Fruit fly (Drosophila melanogaster) whole organism, embryonic: ENCODE data around the gene fusl.
A peak's percentile ranks its signal among the peaks of the same experiment; 100 is the strongest.

Experiments used
- Adf1 ChIP-seq: fragments of 200-800 bp; sonication (Bioruptor generic); IDR thresholded peaks from 2 replicates; pipeline ENCODE4 v1.3.6; 2022; ENCODE audit warnings: missing biosample characterization, missing genetic modification characterization
- Bdp1 ChIP-seq: fragments of 200-800 bp; sonication (Bioruptor generic); optimal IDR thresholded peaks from 3 replicates; lab custom pipeline; 2016; ENCODE audit warnings: missing biosample characterization, missing genetic modification characterization
- C15 ChIP-seq: fragments of 200-800 bp; sonication (Bioruptor generic); IDR thresholded peaks from 3 replicates; pipeline ENCODE4 v1.3.6; 2022; ENCODE audit warnings: missing biosample characterization, missing genetic modification characterization
- CG11560 ChIP-seq: fragments of 200-800 bp; sonication (Bioruptor generic); IDR thresholded peaks from 3 replicates; pipeline ENCODE4 v1.3.6; 2022; ENCODE audit warnings: missing biosample characterization, missing genetic modification characterization
- CG1233 ChIP-seq: fragments of 200-800 bp; sonication (Bioruptor generic); optimal IDR thresholded peaks from 4 replicates; lab custom pipeline; 2018; ENCODE audit warnings: missing biosample characterization, mild to moderate bottlenecking, missing genetic modification characterization
- CG13424 ChIP-seq: fragments of 200-800 bp; sonication (Bioruptor generic); optimal IDR thresholded peaks from 2 replicates; lab custom pipeline; 2019; ENCODE audit warnings: missing biosample characterization, mild to moderate bottlenecking, missing genetic modification characterization, moderate library complexity
- CG15601 ChIP-seq: fragments of 200-800 bp; sonication (Bioruptor generic); optimal IDR thresholded peaks from 3 replicates; lab custom pipeline; 2019; ENCODE audit warnings: missing biosample characterization, mild to moderate bottlenecking, missing genetic modification characterization, moderate library complexity
- CG18619 ChIP-seq: fragments of 200-800 bp; sonication (Bioruptor generic); optimal IDR thresholded peaks from 3 replicates; lab custom pipeline; 2017; ENCODE audit warnings: missing biosample characterization, mild to moderate bottlenecking, missing genetic modification characterization
- CG2129 ChIP-seq: fragments of 200-800 bp; sonication (Bioruptor generic); IDR thresholded peaks from 2 replicates; pipeline ENCODE4 v1.3.6; 2022; ENCODE audit warnings: missing biosample characterization, missing genetic modification characterization; ENCODE audit not compliant: partially characterized antibody
- CG3726 ChIP-seq: fragments of 200-800 bp; sonication (Bioruptor generic); IDR thresholded peaks from 3 replicates; pipeline ENCODE4, ENCODE4 v1.3.6; 2022; ENCODE audit warnings: missing biosample characterization, missing genetic modification characterization
- CG3847 ChIP-seq: fragments of 200-800 bp; sonication (Bioruptor generic); IDR thresholded peaks from 2 replicates; pipeline ENCODE4 v1.3.6; 2022; ENCODE audit warnings: missing biosample characterization, missing genetic modification characterization
- CG42726 ChIP-seq: fragments of 200-800 bp; sonication (Bioruptor generic); IDR thresholded peaks from 2 replicates; pipeline ENCODE4 v1.3.6; 2022; ENCODE audit warnings: missing biosample characterization, missing genetic modification characterization; ENCODE audit not compliant: partially characterized antibody
- CG4404 ChIP-seq: fragments of 200-800 bp; sonication (Bioruptor generic); IDR thresholded peaks from 2 replicates; pipeline ENCODE4 v1.3.6; 2022; ENCODE audit warnings: missing biosample characterization, missing genetic modification characterization
- CG5245 ChIP-seq: fragments of 200-800 bp; sonication (Bioruptor generic); optimal IDR thresholded peaks from 3 replicates; lab custom pipeline; 2016; ENCODE audit warnings: missing biosample characterization, missing genetic modification characterization
- CG6683 ChIP-seq: fragments of 200-800 bp; sonication (Bioruptor generic); optimal IDR thresholded peaks from 2 replicates; lab custom pipeline; 2017; ENCODE audit warnings: missing biosample characterization, mild to moderate bottlenecking, missing genetic modification characterization, missing genetic modification reagents
- CG6791 ChIP-seq: fragments of 200-800 bp; sonication (Bioruptor generic); IDR thresholded peaks from 3 replicates; pipeline ENCODE4 v1.3.6; 2022; ENCODE audit warnings: missing biosample characterization, missing genetic modification characterization; ENCODE audit not compliant: partially characterized antibody
- CG7556 ChIP-seq: fragments of 200-800 bp; sonication (Bioruptor generic); optimal IDR thresholded peaks from 2 replicates; lab custom pipeline; 2017; ENCODE audit warnings: missing biosample characterization, mild to moderate bottlenecking, missing genetic modification characterization
- CG7928 ChIP-seq: fragments of 200-800 bp; sonication (Bioruptor generic); optimal IDR thresholded peaks from 2 replicates; lab custom pipeline; 2017; ENCODE audit warnings: missing biosample characterization, mild to moderate bottlenecking, missing genetic modification characterization
- CG8290 ChIP-seq, 3 experiments: fragments of 200-800 bp; sonication (Bioruptor generic); optimal IDR thresholded peaks; 2 replicates each; lab custom pipeline; 2016 to 2019; ENCODE audit warnings: missing biosample characterization in 3 of 3, missing genetic modification characterization in 3 of 3, mild to moderate bottlenecking in 2 of 3, moderate library complexity in 1 of 3
- CG8944 ChIP-seq: fragments of 200-800 bp; sonication (Bioruptor generic); optimal IDR thresholded peaks from 3 replicates; lab custom pipeline; 2016; ENCODE audit warnings: missing biosample characterization, missing genetic modification characterization
- CG9727 ChIP-seq: fragments of 200-800 bp; sonication (Bioruptor generic); optimal IDR thresholded peaks from 3 replicates; lab custom pipeline; 2017; ENCODE audit warnings: missing biosample characterization, mild to moderate bottlenecking, missing genetic modification characterization
- CkIIα-i1 ChIP-seq: fragments of 200-800 bp; sonication (Bioruptor generic); IDR thresholded peaks from 2 replicates; pipeline ENCODE4 v1.3.6; 2022; ENCODE audit warnings: missing biosample characterization, missing genetic modification characterization
- CrebB ChIP-seq: fragments of 200-800 bp; sonication (Bioruptor generic); optimal IDR thresholded peaks from 3 replicates; lab custom pipeline; 2018; ENCODE audit warnings: missing biosample characterization, mild to moderate bottlenecking, missing genetic modification characterization
- Doc2 ChIP-seq: fragments of 200-800 bp; sonication (Bioruptor generic); IDR thresholded peaks from 2 replicates; pipeline ENCODE4 v1.3.6; 2022; ENCODE audit warnings: missing biosample characterization, missing genetic modification characterization
- Dp ChIP-seq: fragments of 200-800 bp; sonication (Bioruptor generic); optimal IDR thresholded peaks from 2 replicates; lab custom pipeline; 2018; ENCODE audit warnings: missing biosample characterization, mild to moderate bottlenecking, missing genetic modification characterization, moderate library complexity
- H2.0 ChIP-seq: fragments of 200-800 bp; sonication (Bioruptor generic); IDR thresholded peaks from 2 replicates; pipeline ENCODE4 v1.3.6; 2022; ENCODE audit warnings: missing biosample characterization, missing genetic modification characterization
- HLH54F ChIP-seq: fragments of 200-800 bp; sonication (Bioruptor generic); optimal IDR thresholded peaks from 3 replicates; lab custom pipeline; 2016; ENCODE audit warnings: missing biosample characterization, missing genetic modification characterization
- HmgZ ChIP-seq: fragments of 200-800 bp; sonication (Bioruptor generic); optimal IDR thresholded peaks from 2 replicates; lab custom pipeline; 2018; ENCODE audit warnings: missing biosample characterization, mild to moderate bottlenecking, missing genetic modification characterization
- MTF-1 ChIP-seq: fragments of 200-800 bp; sonication (Bioruptor generic); optimal IDR thresholded peaks from 2 replicates; lab custom pipeline; 2018; ENCODE audit warnings: missing biosample characterization, mild to moderate bottlenecking, missing genetic modification characterization, borderline replicate concordance
- Mad ChIP-seq: fragments of 200-800 bp; sonication (Bioruptor generic); optimal IDR thresholded peaks from 2 replicates; lab custom pipeline; 2016; ENCODE audit warnings: missing biosample characterization, missing genetic modification characterization
- Opbp ChIP-seq: fragments of 200-800 bp; sonication (Bioruptor generic); IDR thresholded peaks from 3 replicates; pipeline ENCODE4 v1.3.6; 2022; ENCODE audit warnings: missing biosample characterization, missing genetic modification characterization; ENCODE audit not compliant: partially characterized antibody
- Pdp1 ChIP-seq, 2 experiments: fragments of 200-800 bp; sonication (Bioruptor generic); optimal IDR thresholded peaks; 3 replicates each; lab custom pipeline; 2016; ENCODE audit warnings: missing biosample characterization in 2 of 2, missing genetic modification characterization in 2 of 2, mild to moderate bottlenecking in 1 of 2, moderate library complexity in 1 of 2
- Spps ChIP-seq: fragments of 200-800 bp; sonication (Bioruptor generic); optimal IDR thresholded peaks from 2 replicates; lab custom pipeline; 2018; ENCODE audit warnings: missing biosample characterization, mild to moderate bottlenecking, missing genetic modification characterization
- Xbp1 ChIP-seq: fragments of 200-800 bp; sonication (Bioruptor generic); optimal IDR thresholded peaks from 3 replicates; lab custom pipeline; 2016; ENCODE audit warnings: missing biosample characterization, mild to moderate bottlenecking, missing genetic modification characterization
- ase ChIP-seq: fragments of 200-800 bp; sonication (Bioruptor generic); IDR thresholded peaks from 3 replicates; pipeline ENCODE4 v1.3.6; 2022; ENCODE audit warnings: missing biosample characterization, missing genetic modification characterization
- ems ChIP-seq: fragments of 200-800 bp; sonication (Bioruptor generic); optimal IDR thresholded peaks from 3 replicates; lab custom pipeline; 2016; ENCODE audit warnings: missing biosample characterization, missing genetic modification characterization
- ewg ChIP-seq: fragments of 200-800 bp; sonication (Bioruptor generic); optimal IDR thresholded peaks from 3 replicates; lab custom pipeline; 2017; ENCODE audit warnings: mild to moderate bottlenecking, missing biosample characterization, missing genetic modification reagents, missing genetic modification characterization
- exex ChIP-seq: fragments of 200-800 bp; sonication (Bioruptor generic); optimal IDR thresholded peaks from 4 replicates; lab custom pipeline; 2018; ENCODE audit warnings: missing biosample characterization, mild to moderate bottlenecking, missing genetic modification characterization, moderate library complexity
- gem ChIP-seq: fragments of 200-800 bp; sonication (Bioruptor generic); optimal IDR thresholded peaks from 2 replicates; lab custom pipeline; 2019; ENCODE audit warnings: missing biosample characterization, mild to moderate bottlenecking, missing genetic modification characterization, moderate library complexity
- her ChIP-seq: fragments of 200-800 bp; sonication (Bioruptor generic); optimal IDR thresholded peaks from 2 replicates; lab custom pipeline; 2016; ENCODE audit warnings: missing biosample characterization, missing genetic modification characterization
- maf-S ChIP-seq: fragments of 200-800 bp; sonication (Bioruptor generic); optimal IDR thresholded peaks from 2 replicates; lab custom pipeline; 2016; ENCODE audit warnings: missing biosample characterization, missing genetic modification characterization
- ro ChIP-seq: fragments of 200-800 bp; sonication (Bioruptor generic); IDR thresholded peaks from 2 replicates; pipeline ENCODE4 v1.3.6; 2022; ENCODE audit warnings: missing biosample characterization, missing genetic modification characterization
- salm ChIP-seq: fragments of 200-800 bp; sonication (Bioruptor generic); optimal IDR thresholded peaks from 2 replicates; lab custom pipeline; 2018; ENCODE audit warnings: missing biosample characterization, mild to moderate bottlenecking, missing genetic modification characterization
- sr ChIP-seq: fragments of 200-800 bp; sonication (Bioruptor generic); IDR thresholded peaks from 3 replicates; pipeline ENCODE4 v1.3.6; 2022; ENCODE audit warnings: missing biosample characterization, missing genetic modification characterization
- tap ChIP-seq: fragments of 200-800 bp; optimal IDR thresholded peaks from 3 replicates; lab custom pipeline; 2019; ENCODE audit warnings: missing biosample characterization, mild to moderate bottlenecking, missing genetic modification characterization, moderate library complexity
- tio ChIP-seq: fragments of 200-800 bp; sonication (Bioruptor generic); optimal IDR thresholded peaks from 2 replicates; lab custom pipeline; 2017; ENCODE audit warnings: missing biosample characterization, missing genetic modification characterization, inconsistent platforms
- tna ChIP-seq: fragments of 200-800 bp; sonication (Bioruptor generic); IDR thresholded peaks from 2 replicates; pipeline ENCODE4 v1.3.6; 2022; ENCODE audit warnings: missing biosample characterization, missing genetic modification characterization; ENCODE audit not compliant: partially characterized antibody
- yki ChIP-seq: fragments of >200 bp; optimal IDR thresholded peaks from 3 replicates; lab custom pipeline; 2018

fusl gene

dm6 chr2L:5303044-5303904 is 34.6 kb downstream of the fusl start (continued):
- TF ChIP-seq CkIIα-i1 (GFP tag; lab: Robert Waterston, UW) (no peak), sr (GFP tag; lab: Robert Waterston, UW) (0 out of 3 replicates have a peak, but pooled peaks have one; percentile 5), Pdp1 (GFP tag; optimal IDR thresholded peaks at IDR 0.05; lab: Kevin White, UChicago) (peak in 1 of 2 experiments; percentile 64), ewg (GFP tag; lab: Kevin White, UChicago) (no peak), CG15601 (peak; percentile 42), salm (tag; lab: Kevin White, UChicago) (no peak), CG7928 (GFP tag; lab: Kevin White, UChicago) (no peak), HmgZ (tag; lab: Kevin White, UChicago) (no peak), CG18619 (no peak), tna (GFP tag; lab: Robert Waterston, UW) (no peak), maf-S (GFP tag; lab: Kevin White, UChicago) (no peak), gem (tag; lab: Kevin White, UChicago) (no peak), tap (tag; lab: Kevin White, UChicago) (no peak), Dp (GFP tag; lab: Kevin White, UChicago) (no peak), yki (lab: Kevin White, UChicago) (no peak), CG42726 (0 out of 2 replicates have a peak, but pooled peaks have one; percentile 6), H2.0 (GFP tag; lab: Robert Waterston, UW) (no peak), Spps (tag; lab: Kevin White, UChicago) (no peak), CG13424 (tag; lab: Kevin White, UChicago) (no peak), Opbp (GFP tag; lab: Robert Waterston, UW) (peak; percentile 52; the same call in 1 of the 3 replicates), Doc2 (GFP tag; lab: Robert Waterston, UW) (no peak), her (GFP tag; lab: Kevin White, UChicago) (no peak), CG8944 (GFP tag; lab: Kevin White, UChicago) (no peak), CG9727 (GFP tag; lab: Kevin White, UChicago) (peak; percentile 31), CG4404 (GFP tag; lab: Robert Waterston, UW) (no peak), ase (no peak), ro (no peak), ems (GFP tag; lab: Kevin White, UChicago) (no peak), Adf1 (GFP tag; lab: Robert Waterston, UW) (peak; percentile 61), CG11560 (no peak), HLH54F (no peak), C15 (GFP tag; lab: Robert Waterston, UW) (no peak), CG2129 (GFP tag; lab: Robert Waterston, UW) (no peak), CG5245 (no peak), tio (no peak), CG3847 (GFP tag; lab: Robert Waterston, UW) (no peak), CG6683 (no peak), Bdp1 (GFP tag; lab: Kevin White, UChicago) (no peak), CG6791 (GFP tag; lab: Robert Waterston, UW) (no peak), CG8290 (GFP tag; optimal IDR thresholded peaks at IDR 0.05; lab: Kevin White, UChicago) (no peak), CG8290 (tag; optimal IDR thresholded peaks at IDR 0.05; lab: Kevin White, UChicago) (peak in 1 of 2 experiments; percentile 50), exex (tag; lab: Kevin White, UChicago) (no peak), MTF-1 (GFP tag; lab: Kevin White, UChicago) (peak; percentile 45), CrebB (tag; lab: Kevin White, UChicago) (no peak), CG1233 (GFP tag; lab: Kevin White, UChicago) (no peak), Xbp1 (GFP tag; lab: Kevin White, UChicago) (no peak), CG7556 (GFP tag; lab: Kevin White, UChicago) (no peak), Mad (GFP tag; lab: Kevin White, UChicago) (no peak), CG3726 (GFP tag; lab: Robert Waterston, UW) (no peak)
